Worm (Caenorhabditis elegans) whole organism, L1 larva: ENCODE results near the gene myrf-1.

Experiments used
- aly-2 ChIP-seq: fragments of 150-350 bp; optimal IDR thresholded peaks from 2 replicates; lab custom pipeline; 2014; ENCODE audit warnings: missing biosample characterization, missing genetic modification characterization
- ama-1 ChIP-seq: fragments of 150-350 bp; optimal IDR thresholded peaks from 2 replicates; lab custom pipeline; 2014
- ceh-63 ChIP-seq: fragments of 200-800 bp; sonication (Bioruptor generic); optimal IDR thresholded peaks from 2 replicates; lab custom pipeline; 2018; ENCODE audit warnings: mild to moderate bottlenecking, missing genetic modification characterization, missing compliant biosample characterization
- efl-1 ChIP-seq, 4 experiments: fragments of 150-350 bp; optimal IDR thresholded peaks in 3 of 4; peaks in 1 of 4; 1 replicate in 1 of 4; 2 replicates in 3 of 4; lab custom pipeline; 2014; ENCODE audit warnings: missing biosample characterization in 2 of 4, missing genetic modification characterization in 2 of 4, missing genetic modification reagents in 2 of 4
- elt-2 ChIP-seq: sonication (generic microtip); optimal IDR thresholded peaks from 2 replicates; lab custom pipeline; 2016; ENCODE audit warnings: missing genetic modification characterization, mild to moderate bottlenecking, inconsistent platforms, missing compliant biosample characterization, missing genetic modification reagents
- lin-13 ChIP-seq: fragments of 150-350 bp; optimal IDR thresholded peaks from 2 replicates; lab custom pipeline; 2014; ENCODE audit warnings: missing biosample characterization, missing genetic modification reagents, missing genetic modification characterization
- lsy-2 ChIP-seq, 2 experiments: fragments of 150-350 bp; optimal IDR thresholded peaks; 2 replicates each; lab custom pipeline; 2014; ENCODE audit warnings: missing biosample characterization in 2 of 2, missing genetic modification characterization in 2 of 2
- nhr-12 ChIP-seq: sonication (generic microtip); optimal IDR thresholded peaks from 2 replicates; lab custom pipeline; 2017; ENCODE audit warnings: missing biosample characterization, missing genetic modification characterization
- nhr-237 ChIP-seq: fragments of 150-350 bp; optimal IDR thresholded peaks from 2 replicates; lab custom pipeline; 2014; ENCODE audit warnings: missing biosample characterization, missing genetic modification characterization
- pqm-1 ChIP-seq: sonication (generic microtip); optimal IDR thresholded peaks from 3 replicates; lab custom pipeline; 2017; ENCODE audit warnings: missing biosample characterization, missing genetic modification characterization
- snpc-4 ChIP-seq: fragments of 150-350 bp; optimal IDR thresholded peaks from 2 replicates; lab custom pipeline; 2014; ENCODE audit warnings: missing biosample characterization, missing genetic modification characterization
- tlp-1 ChIP-seq: fragments of 150-350 bp; optimal IDR thresholded peaks from 2 replicates; lab custom pipeline; 2014; ENCODE audit warnings: missing biosample characterization, missing genetic modification characterization
- unc-86 ChIP-seq: sonication (generic microtip); optimal IDR thresholded peaks from 2 replicates; lab custom pipeline; 2016; ENCODE audit warnings: missing genetic modification characterization, missing compliant biosample characterization

DNA sequence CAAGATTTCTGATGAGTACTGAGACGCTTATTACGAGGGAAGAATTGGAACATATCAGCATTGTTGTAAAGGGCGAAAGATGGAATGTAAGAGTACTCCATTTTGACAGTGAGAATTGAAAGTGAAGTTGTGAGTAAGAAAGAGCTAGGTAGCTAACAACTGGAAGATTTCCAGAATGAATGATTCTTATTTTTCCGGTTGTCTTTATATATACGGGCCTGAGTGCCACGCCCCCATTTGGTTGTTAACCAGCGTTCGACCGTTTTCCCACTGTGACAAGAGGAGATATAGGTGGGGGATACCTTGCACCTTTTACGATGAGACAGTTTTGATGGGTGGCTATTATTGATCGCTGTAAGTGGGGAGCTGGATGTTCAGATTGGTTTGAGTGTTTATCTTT is 31.1 kb downstream of the myrf-1 start, which contains the start of gene ZK666.1:
- TF ChIP-seq aly-2 (no peak), nhr-237 (tag; lab: Kevin White, UChicago) (no peak), tlp-1 (tag; lab: Kevin White, UChicago) (no peak), snpc-4 (tag; lab: Kevin White, UChicago) (no peak), efl-1 (optimal IDR thresholded peaks at IDR 0.05; lab: Kevin White, UChicago) (no peak), efl-1 (GFP tag; optimal IDR thresholded peaks at IDR 0.05 in 1 of 2; lab: Kevin White, UChicago) (no peak), elt-2 (no peak), lsy-2 (tag; optimal IDR thresholded peaks at IDR 0.05; lab: Kevin White, UChicago) (no peak), unc-86 (tag; lab: Kevin White, UChicago) (no peak), pqm-1 (tag; lab: Kevin White, UChicago) (no peak), lin-13 (GFP tag; lab: Kevin White, UChicago) (no peak), nhr-12 (tag; lab: Kevin White, UChicago) (no peak), ama-1 (lab: Kevin White, UChicago) (no peak), ceh-63 (GFP tag; lab: Kevin White, UChicago) (no peak)
